Worm (Caenorhabditis elegans) whole organism, young adult: Measurements from ENCODE around the gene ZK1290.5.

Experiments used
- B0035.1 ChIP-seq: sonication (generic microtip); optimal IDR thresholded peaks from 2 replicates; lab custom pipeline; 2016; ENCODE audit warnings: missing genetic modification characterization, mild to moderate bottlenecking, missing compliant biosample characterization, missing genotype, missing genetic modification reagents
- B0336.3 ChIP-seq: fragments of 200-800 bp; sonication (Bioruptor generic); IDR thresholded peaks from 2 replicates; pipeline ENCODE4 v1.3.6; 2022; ENCODE audit warnings: missing genetic modification characterization, missing compliant biosample characterization
- C06A6.2 ChIP-seq: fragments of 200-800 bp; sonication (Bioruptor generic); conservative IDR thresholded peaks from 2 replicates; pipeline ENCODE4 v1.3.6; 2022; ENCODE audit warnings: missing genetic modification characterization, missing compliant biosample characterization
- C17E4.6 ChIP-seq: fragments of 200-800 bp; sonication (Bioruptor generic); IDR thresholded peaks from 2 replicates; pipeline ENCODE4 v1.3.6; 2022; ENCODE audit warnings: missing genetic modification reagents, missing genetic modification characterization, missing compliant biosample characterization
- D2030.7 ChIP-seq: fragments of 200-800 bp; sonication (Bioruptor generic); IDR thresholded peaks from 2 replicates; pipeline ENCODE4 v1.3.6; 2022; ENCODE audit warnings: missing genetic modification reagents, missing genetic modification characterization, missing compliant biosample characterization
- F33H1.4 ChIP-seq: fragments of 200-800 bp; sonication (Bioruptor generic); IDR thresholded peaks from 2 replicates; pipeline ENCODE4 v1.3.6; 2022; ENCODE audit warnings: missing genetic modification reagents, missing genetic modification characterization, missing compliant biosample characterization
- F52B5.7 ChIP-seq: sonication (generic microtip); optimal IDR thresholded peaks from 2 replicates; lab custom pipeline; 2016; ENCODE audit warnings: mild to moderate bottlenecking, missing genetic modification characterization, missing compliant biosample characterization
- F55B11.4 ChIP-seq: sonication (generic microtip); optimal IDR thresholded peaks from 2 replicates; lab custom pipeline; 2016; ENCODE audit warnings: missing compliant biosample characterization, missing genetic modification characterization, borderline replicate concordance; ENCODE audit not compliant: insufficient read depth
- F57C9.4 ChIP-seq: sonication (generic microtip); optimal IDR thresholded peaks from 2 replicates; lab custom pipeline; 2017; ENCODE audit warnings: mild to moderate bottlenecking, missing genetic modification characterization, missing compliant biosample characterization
- T26A5.8 ChIP-seq: sonication (generic microtip); optimal IDR thresholded peaks from 2 replicates; lab custom pipeline; 2016; ENCODE audit warnings: missing genetic modification characterization, missing compliant biosample characterization
- Y67H2A.10 ChIP-seq: fragments of 200-800 bp; sonication (Bioruptor generic); conservative IDR thresholded peaks from 2 replicates; pipeline ENCODE4 v1.3.6; 2022; ENCODE audit warnings: missing genetic modification reagents, missing genetic modification characterization, missing compliant biosample characterization
- Y79H2A.3 ChIP-seq: fragments of 200-800 bp; sonication (Bioruptor generic); conservative IDR thresholded peaks from 2 replicates; pipeline ENCODE4 v1.3.6; 2022; ENCODE audit warnings: missing genetic modification reagents, missing genetic modification characterization, missing compliant biosample characterization
- Y95B8A.8 ChIP-seq: fragments of 200-800 bp; sonication (Bioruptor generic); IDR thresholded peaks from 2 replicates; pipeline ENCODE4 v1.3.6; 2022; ENCODE audit warnings: missing genetic modification reagents, missing genetic modification characterization, missing compliant biosample characterization
- akir-1 ChIP-seq: fragments of 200-800 bp; sonication (Bioruptor generic); optimal IDR thresholded peaks from 2 replicates; lab custom pipeline; 2018; ENCODE audit warnings: mild to moderate bottlenecking, missing genetic modification characterization, moderate library complexity, missing compliant biosample characterization
- athp-1 ChIP-seq: sonication (generic microtip); optimal IDR thresholded peaks from 2 replicates; lab custom pipeline; 2017; ENCODE audit warnings: mild to moderate bottlenecking, missing genetic modification characterization, missing compliant biosample characterization
- attf-6 ChIP-seq: fragments of 200-800 bp; sonication (Bioruptor generic); IDR thresholded peaks from 2 replicates; pipeline ENCODE4 v1.3.6; 2022; ENCODE audit warnings: missing genetic modification reagents, missing genetic modification characterization, missing compliant biosample characterization
- bed-2 ChIP-seq: fragments of 200-800 bp; sonication (Bioruptor generic); IDR thresholded peaks from 2 replicates; pipeline ENCODE4 v1.3.6; 2022; ENCODE audit warnings: missing genetic modification reagents, missing genetic modification characterization, missing compliant biosample characterization
- cebp-1 ChIP-seq, 2 experiments: fragments of 200-800 bp in 1 of 2; sonication (Bioruptor generic) in 1 of 2; sonication (generic microtip) in 1 of 2; IDR thresholded peaks in 1 of 2; optimal IDR thresholded peaks in 1 of 2; 2 replicates each; pipeline versions ENCODE4 v1.3.6 to Lab custom; 2017 to 2022; ENCODE audit warnings: missing compliant biosample characterization in 2 of 2, missing genetic modification characterization in 2 of 2, mild to moderate bottlenecking in 1 of 2, missing genetic modification reagents in 1 of 2, moderate library complexity in 1 of 2
- cebp-2 ChIP-seq: fragments of 200-800 bp; sonication (Bioruptor generic); IDR thresholded peaks from 2 replicates; pipeline ENCODE4 v1.3.6; 2022; ENCODE audit warnings: missing genetic modification characterization, missing compliant biosample characterization
- ceh-58 ChIP-seq: fragments of 200-800 bp; sonication (Bioruptor generic); IDR thresholded peaks from 2 replicates; pipeline ENCODE4 v1.3.6; 2022; ENCODE audit warnings: missing genetic modification characterization, missing compliant biosample characterization
- ceh-79 ChIP-seq: sonication (generic microtip); optimal IDR thresholded peaks from 2 replicates; lab custom pipeline; 2017; ENCODE audit warnings: mild to moderate bottlenecking, missing genetic modification characterization, missing compliant biosample characterization
- chd-7 ChIP-seq: sonication (generic microtip); optimal IDR thresholded peaks from 2 replicates; lab custom pipeline; 2016; ENCODE audit warnings: mild to moderate bottlenecking, missing genetic modification characterization, moderate library complexity, missing compliant biosample characterization
- egrh-3 ChIP-seq: fragments of 200-800 bp; sonication (Bioruptor generic); IDR thresholded peaks from 2 replicates; pipeline ENCODE4 v1.3.6; 2022; ENCODE audit warnings: missing genetic modification reagents, missing genetic modification characterization, missing compliant biosample characterization
- ekl-4 ChIP-seq: fragments of 200-800 bp; sonication (Bioruptor generic); IDR thresholded peaks from 2 replicates; pipeline ENCODE4 v1.3.6; 2022; ENCODE audit warnings: missing genetic modification reagents, missing genetic modification characterization, missing compliant biosample characterization
- fkh-3 ChIP-seq: sonication (generic microtip); optimal IDR thresholded peaks from 2 replicates; lab custom pipeline; 2016; ENCODE audit warnings: mild to moderate bottlenecking, missing genetic modification characterization, missing compliant biosample characterization
- hlh-12 ChIP-seq: sonication (generic microtip); optimal IDR thresholded peaks from 2 replicates; lab custom pipeline; 2016; ENCODE audit warnings: missing genetic modification characterization, missing compliant biosample characterization
- hlh-26 ChIP-seq: fragments of 200-800 bp; sonication (Bioruptor generic); conservative IDR thresholded peaks from 2 replicates; pipeline ENCODE4 v1.3.6; 2022; ENCODE audit warnings: missing genetic modification reagents, missing genetic modification characterization, missing compliant biosample characterization
- hmg-1.2 ChIP-seq: fragments of 200-800 bp; sonication (Bioruptor generic); IDR thresholded peaks from 2 replicates; pipeline ENCODE4 v1.3.6; 2022; ENCODE audit warnings: missing genetic modification reagents, missing genetic modification characterization, missing compliant biosample characterization
- hsf-1 ChIP-seq: fragments of 200-800 bp; sonication (Bioruptor generic); IDR thresholded peaks from 2 replicates; pipeline ENCODE4 v1.3.6; 2022; ENCODE audit warnings: missing genetic modification reagents, missing genetic modification characterization, missing compliant biosample characterization
- let-526 ChIP-seq: fragments of 200-800 bp; sonication (Bioruptor generic); IDR thresholded peaks from 2 replicates; pipeline ENCODE4 v1.3.6; 2022; ENCODE audit warnings: missing genetic modification reagents, missing genetic modification characterization, missing compliant biosample characterization
- lin-35 ChIP-seq, 3 experiments: fragments of 150-350 bp in 2 of 3; sonication (generic microtip) in 1 of 3; optimal IDR thresholded peaks; 2 replicates each; lab custom pipeline; 2014 to 2018; ENCODE audit warnings: missing biosample characterization in 3 of 3, missing genetic modification characterization in 3 of 3, missing genetic modification reagents in 3 of 3
- madf-3 ChIP-seq: fragments of 200-800 bp; sonication (Bioruptor generic); IDR thresholded peaks from 2 replicates; pipeline ENCODE4 v1.3.6; 2022; ENCODE audit warnings: missing genetic modification reagents, missing genetic modification characterization, missing compliant biosample characterization
- mes-4 ChIP-seq: sonication (generic microtip); optimal IDR thresholded peaks from 2 replicates; lab custom pipeline; 2016; ENCODE audit warnings: missing genotype, missing genetic modification characterization, missing compliant biosample characterization
- mxl-1 ChIP-seq: sonication (generic microtip); optimal IDR thresholded peaks from 2 replicates; lab custom pipeline; 2016; ENCODE audit warnings: missing genetic modification characterization, missing compliant biosample characterization
- nhr-120 ChIP-seq: fragments of 200-800 bp; sonication (Bioruptor generic); IDR thresholded peaks from 2 replicates; pipeline ENCODE4 v1.3.6; 2022; ENCODE audit warnings: missing genetic modification characterization, missing compliant biosample characterization
- pbrm-1 ChIP-seq: fragments of 200-800 bp; sonication (Bioruptor generic); IDR thresholded peaks from 2 replicates; pipeline ENCODE4 v1.3.6; 2022; ENCODE audit warnings: missing genetic modification reagents, missing genetic modification characterization, missing compliant biosample characterization
- pha-4 ChIP-seq: fragments of 150-350 bp; sonication (generic microtip); optimal IDR thresholded peaks from 2 replicates; lab custom pipeline; 2014; ENCODE audit warnings: missing biosample characterization, missing genetic modification reagents, missing genetic modification characterization
- rec-8 ChIP-seq, 2 experiments: sonication (generic microtip); optimal IDR thresholded peaks; 2 replicates each; lab custom pipeline; 2016; ENCODE audit warnings: mild to moderate bottlenecking in 2 of 2, missing genetic modification characterization in 2 of 2, missing genetic modification reagents in 2 of 2, missing genotype in 2 of 2, missing biosample characterization in 1 of 2, missing compliant biosample characterization in 1 of 2, moderate library complexity in 1 of 2
- sdz-38 ChIP-seq: sonication (generic microtip); optimal IDR thresholded peaks from 2 replicates; lab custom pipeline; 2016; ENCODE audit warnings: missing genotype, missing genetic modification characterization, missing compliant biosample characterization
- sea-2 ChIP-seq: fragments of 200-800 bp; sonication (Bioruptor generic); IDR thresholded peaks from 2 replicates; pipeline ENCODE4 v1.3.6; 2022; ENCODE audit warnings: missing genetic modification characterization, missing compliant biosample characterization
- snpc-1.1 ChIP-seq: sonication (generic microtip); optimal IDR thresholded peaks from 2 replicates; lab custom pipeline; 2017; ENCODE audit warnings: missing genetic modification characterization, mild to moderate bottlenecking, missing compliant biosample characterization, antibody characterized with exemption, moderate library complexity, missing genotype, missing genetic modification reagents; ENCODE audit not compliant: insufficient read depth
- unc-62 ChIP-seq: fragments of 150-350 bp; optimal IDR thresholded peaks from 2 replicates; lab custom pipeline; 2014; ENCODE audit warnings: missing biosample characterization, missing genetic modification reagents, missing genetic modification characterization
- ztf-18 ChIP-seq: sonication (generic microtip); optimal IDR thresholded peaks from 2 replicates; lab custom pipeline; 2016; ENCODE audit warnings: missing genotype, mild to moderate bottlenecking, missing genetic modification characterization, missing compliant biosample characterization

The ZK1290.5 gene

DNA sequence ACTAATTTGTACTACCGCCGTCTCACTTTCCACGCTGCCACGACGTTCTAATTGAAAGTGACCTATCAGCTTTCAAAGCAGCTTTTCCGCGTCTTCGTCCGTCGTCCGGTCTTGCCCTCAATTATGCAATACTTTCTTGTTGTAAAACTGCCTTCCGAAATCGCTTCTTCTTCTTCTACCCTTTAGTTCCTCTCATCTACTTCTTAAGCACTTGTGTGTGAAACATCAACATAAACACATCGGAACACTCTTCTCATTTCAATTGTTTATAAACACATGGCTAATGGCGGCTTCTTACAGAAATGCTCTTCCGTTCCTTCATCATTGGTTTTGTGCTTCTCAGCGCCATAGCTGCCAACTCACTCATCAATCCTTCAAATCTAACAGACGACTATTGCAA lies 40.9 kb downstream of the ZK1290.5 start, which contains the start of gene F35D2.3:
TSS of gene F35D2.3 (plus strand) at position 301 of the 400 bp plus-strand sequence.
- no peak for TF ChIP-seq athp-1 (tag; lab: Kevin White, UChicago)
- TF ChIP-seq attf-6, result no peak
- no peak for TF ChIP-seq cebp-2 (GFP tag; lab: Robert Waterston, UW)
- TF ChIP-seq rec-8 (tag; optimal IDR thresholded peaks at IDR 0.05; lab: Kevin White, UChicago), result no peak
- TF ChIP-seq Y95B8A.8 (GFP tag; lab: Robert Waterston, UW), result no peak
- TF ChIP-seq, all 124 proteins: peak for 0

DNA sequence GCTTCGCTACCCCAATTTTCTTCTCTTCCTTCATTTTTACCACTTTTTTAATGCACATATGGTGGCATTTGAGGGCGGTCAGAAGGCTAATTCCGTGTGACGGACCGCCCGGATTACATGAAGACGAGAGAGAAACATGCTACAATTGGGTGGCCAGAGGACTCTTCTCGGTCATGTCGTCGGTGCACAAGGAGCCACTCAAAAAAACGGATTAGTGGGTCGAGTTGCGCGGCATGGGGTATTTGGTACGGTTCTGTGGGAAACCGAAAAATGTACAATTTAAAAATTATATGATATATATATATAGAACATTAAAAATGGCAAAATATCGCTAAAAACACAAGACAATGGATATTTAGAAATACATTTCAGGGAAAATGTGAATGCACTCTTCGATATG lies 41.4 kb downstream of the ZK1290.5 start:
- TF ChIP-seq hlh-26 (GFP tag; lab: Robert Waterston, UW) (no peak), ztf-18 (no peak), snpc-1.1 (tag; lab: Kevin White, UChicago) (no peak), mxl-1 (tag; lab: Kevin White, UChicago) (no peak), pha-4 (no peak), T26A5.8 (no peak), B0336.3 (no peak), Y79H2A.3 (GFP tag; lab: Robert Waterston, UW) (no peak), egrh-3 (GFP tag; lab: Robert Waterston, UW) (no peak), sea-2 (GFP tag; lab: Robert Waterston, UW) (no peak), nhr-120 (GFP tag; lab: Robert Waterston, UW) (no peak), hlh-12 (tag; lab: Kevin White, UChicago) (no peak), lin-35 (GFP tag; optimal IDR thresholded peaks at IDR 0.05; lab: Kevin White, UChicago) (no peak), Y67H2A.10 (GFP tag; lab: Robert Waterston, UW) (no peak), ceh-79 (no peak), F33H1.4 (GFP tag; lab: Robert Waterston, UW) (no peak), mes-4 (tag; lab: Kevin White, UChicago) (no peak), hmg-1.2 (GFP tag; lab: Robert Waterston, UW) (no peak), fkh-3 (tag; lab: Kevin White, UChicago) (no peak)

DNA sequence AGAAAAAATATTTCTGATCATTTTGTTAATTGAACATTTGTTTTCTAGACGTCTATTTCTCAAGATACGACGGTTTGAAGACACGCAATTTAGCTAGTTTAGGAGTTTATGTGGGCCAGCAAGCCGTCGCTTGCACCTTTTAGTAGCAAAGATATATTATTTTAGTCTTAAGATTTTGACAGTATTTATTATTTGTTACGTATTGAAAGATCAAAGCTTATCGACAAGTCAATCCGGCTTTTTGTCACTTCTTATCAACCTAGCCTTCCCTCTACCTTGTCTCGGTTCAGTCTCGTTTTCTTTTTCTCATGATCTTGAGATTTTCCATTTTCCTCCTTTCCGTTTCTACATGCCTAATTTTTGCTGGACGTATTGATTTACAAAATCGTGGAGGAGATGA lies 44.7 kb downstream of the ZK1290.5 start, which contains the start of gene F35D2.2:
TSS of gene F35D2.2 (plus strand) at position 301 of the 400 bp plus-strand sequence.
- TF ChIP-seq sdz-38 (tag; lab: Kevin White, UChicago), result no peak
- no peak for TF ChIP-seq chd-7 (tag; lab: Kevin White, UChicago)
- no peak for TF ChIP-seq bed-2 (GFP tag; lab: Robert Waterston, UW)
- no peak for TF ChIP-seq ceh-58 (GFP tag; lab: Robert Waterston, UW)
- no peak for TF ChIP-seq fkh-3 (tag; lab: Kevin White, UChicago)
- TF ChIP-seq D2030.7, result no peak
- no peak for TF ChIP-seq akir-1 (GFP tag; lab: Kevin White, UChicago)
- no peak for TF ChIP-seq F57C9.4 (tag; lab: Kevin White, UChicago)
- TF ChIP-seq ekl-4 (GFP tag; lab: Robert Waterston, UW), result no peak
- TF ChIP-seq pbrm-1 (GFP tag; lab: Robert Waterston, UW), result no peak
- TF ChIP-seq unc-62, result no peak
- TF ChIP-seq F52B5.7, result no peak
- no peak for TF ChIP-seq cebp-2 (GFP tag; lab: Robert Waterston, UW)
- TF ChIP-seq F55B11.4 (tag; lab: Kevin White, UChicago), result no peak

DNA sequence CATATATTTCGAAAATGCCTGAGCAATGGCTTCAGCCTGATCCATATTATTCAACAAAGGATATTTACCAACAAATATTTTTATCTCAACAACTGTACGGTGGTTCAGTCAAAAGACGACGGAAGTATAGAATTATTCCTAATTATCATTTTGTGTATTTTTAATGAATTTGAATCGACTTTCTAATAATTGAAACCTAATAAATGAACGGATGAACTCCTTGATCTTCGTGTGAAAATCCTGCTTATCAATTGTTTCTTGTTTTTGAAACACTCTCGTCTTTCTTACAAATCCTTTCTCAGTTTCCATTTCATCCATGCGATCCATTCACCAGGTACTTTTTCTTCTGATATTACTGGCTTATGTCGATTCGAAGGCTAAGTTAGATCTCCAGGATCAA lies 46.2 kb downstream of the ZK1290.5 start, which contains the start of gene F35D2.1:
TSS of gene F35D2.1 (plus strand) at position 301 of the 400 bp plus-strand sequence.
- no peak for TF ChIP-seq let-526
- TF ChIP-seq B0035.1 (tag; lab: Kevin White, UChicago), result no peak
- TF ChIP-seq C06A6.2 (GFP tag; lab: Robert Waterston, UW), result no peak
- TF ChIP-seq cebp-1 (GFP tag; IDR thresholded peaks at IDR 0.05; lab: Robert Waterston, UW), result no peak
- no peak for TF ChIP-seq cebp-1 (tag; optimal IDR thresholded peaks at IDR 0.05; lab: Kevin White, UChicago)
- no peak for TF ChIP-seq hsf-1
- no peak for TF ChIP-seq akir-1 (GFP tag; lab: Kevin White, UChicago)
- no peak for TF ChIP-seq madf-3 (GFP tag; lab: Robert Waterston, UW)
- no peak for TF ChIP-seq C17E4.6
- TF ChIP-seq hmg-1.2 (GFP tag; lab: Robert Waterston, UW), result no peak
- TF ChIP-seq, all 124 proteins: peak for 0
